Worm (Caenorhabditis elegans) whole organism, L4 larva: ENCODE results near the gene ska-3.
A peak's percentile ranks its signal among the peaks of the same experiment; 100 is the strongest.

Experiments used
- F26F4.8 ChIP-seq: fragments of 200-800 bp; sonication (Bioruptor generic); conservative IDR thresholded peaks from 2 replicates; pipeline ENCODE4 v1.3.6; 2022; ENCODE audit warnings: missing genetic modification characterization, missing compliant biosample characterization
- F49E8.2 ChIP-seq: sonication (generic microtip); optimal IDR thresholded peaks from 2 replicates; lab custom pipeline; 2016; ENCODE audit warnings: missing compliant biosample characterization, mild to moderate bottlenecking, missing genetic modification characterization, borderline replicate concordance
- Y5F2A.4 ChIP-seq: fragments of 200-800 bp; sonication (Bioruptor generic); optimal IDR thresholded peaks from 2 replicates; lab custom pipeline; 2018; ENCODE audit warnings: mild to moderate bottlenecking, missing genetic modification characterization, missing compliant biosample characterization
- aly-2 ChIP-seq: sonication (generic microtip); optimal IDR thresholded peaks from 2 replicates; lab custom pipeline; 2018; ENCODE audit warnings: missing biosample characterization, missing genetic modification characterization
- ama-1 ChIP-seq: fragments of 150-350 bp; optimal IDR thresholded peaks from 2 replicates; lab custom pipeline; 2014; ENCODE audit warnings: inconsistent platforms, mixed read lengths
- ceh-32 ChIP-seq: sonication (generic microtip); optimal IDR thresholded peaks from 2 replicates; lab custom pipeline; 2016; ENCODE audit warnings: mild to moderate bottlenecking, missing genetic modification characterization, missing compliant biosample characterization; ENCODE audit not compliant: poor library complexity
- ceh-44 ChIP-seq: fragments of 200-800 bp; sonication (Bioruptor generic); IDR thresholded peaks from 2 replicates; pipeline ENCODE4 v1.3.6; 2022; ENCODE audit warnings: missing genetic modification reagents, missing genetic modification characterization, missing compliant biosample characterization
- ceh-62 ChIP-seq: sonication (generic microtip); optimal IDR thresholded peaks from 2 replicates; lab custom pipeline; 2017; ENCODE audit warnings: missing biosample characterization, missing genetic modification characterization
- ces-1 ChIP-seq: fragments of 150-350 bp; sonication (generic microtip); optimal IDR thresholded peaks from 4 replicates; lab custom pipeline; 2014; ENCODE audit warnings: missing biosample characterization, missing genetic modification reagents, missing genetic modification characterization
- ctbp-1 ChIP-seq: fragments of 200-800 bp; sonication (Bioruptor generic); IDR thresholded peaks from 2 replicates; pipeline ENCODE4 v1.3.6; 2022; ENCODE audit warnings: missing genetic modification reagents, missing genetic modification characterization, missing compliant biosample characterization
- daf-16 ChIP-seq, 3 experiments: sonication (generic microtip); optimal IDR thresholded peaks; 2 replicates each; lab custom pipeline; 2016 to 2017; ENCODE audit warnings: missing genetic modification characterization in 3 of 3, missing genetic modification reagents in 3 of 3, mild to moderate bottlenecking in 2 of 3, missing compliant biosample characterization in 2 of 3, missing biosample characterization in 1 of 3, moderate library complexity in 1 of 3
- daf-19 ChIP-seq: fragments of 200-800 bp; sonication (Bioruptor generic); conservative IDR thresholded peaks from 2 replicates; pipeline ENCODE4 v1.3.6; 2022; ENCODE audit warnings: missing genetic modification characterization, missing compliant biosample characterization
- dmd-8 ChIP-seq: fragments of 200-800 bp; sonication (Bioruptor generic); IDR thresholded peaks from 2 replicates; pipeline ENCODE4 v1.3.6; 2022; ENCODE audit warnings: missing genetic modification characterization, missing compliant biosample characterization
- dpl-1 ChIP-seq: fragments of 150-350 bp; optimal IDR thresholded peaks from 2 replicates; lab custom pipeline; 2014; ENCODE audit warnings: missing biosample characterization, missing genetic modification reagents, missing genetic modification characterization
- duxl-1 ChIP-seq: sonication (generic microtip); optimal IDR thresholded peaks from 2 replicates; lab custom pipeline; 2016; ENCODE audit warnings: mild to moderate bottlenecking, missing genetic modification characterization, moderate library complexity, missing compliant biosample characterization; ENCODE audit not compliant: poor library complexity
- egl-43 ChIP-seq: fragments of 200-800 bp; sonication (Bioruptor generic); IDR thresholded peaks from 2 replicates; pipeline ENCODE4 v1.3.6; 2022; ENCODE audit warnings: missing genetic modification reagents, missing genetic modification characterization, missing compliant biosample characterization
- fos-1 ChIP-seq: fragments of 150-350 bp; optimal IDR thresholded peaks from 2 replicates; lab custom pipeline; 2014; ENCODE audit warnings: missing biosample characterization, missing genetic modification characterization
- gei-8 ChIP-seq: fragments of 200-800 bp; sonication (Bioruptor generic); optimal IDR thresholded peaks from 2 replicates; lab custom pipeline; 2018; ENCODE audit warnings: mild to moderate bottlenecking, missing genetic modification characterization, missing compliant biosample characterization
- hlh-11 ChIP-seq: fragments of 200-800 bp; sonication (Bioruptor generic); optimal IDR thresholded peaks from 2 replicates; lab custom pipeline; 2018; ENCODE audit warnings: mild to moderate bottlenecking, missing genetic modification characterization, missing compliant biosample characterization
- hmg-1.1 ChIP-seq: fragments of 200-800 bp; sonication (Bioruptor generic); IDR thresholded peaks from 2 replicates; pipeline ENCODE4 v1.3.6; 2022; ENCODE audit warnings: missing genetic modification reagents, missing genetic modification characterization, missing compliant biosample characterization
- jun-1 ChIP-seq: fragments of 150-350 bp; optimal IDR thresholded peaks from 2 replicates; lab custom pipeline; 2014; ENCODE audit warnings: missing biosample characterization, missing genetic modification reagents, missing genetic modification characterization
- lin-15B ChIP-seq: fragments of 150-350 bp; sonication (generic microtip); optimal IDR thresholded peaks from 3 replicates; lab custom pipeline; 2014; ENCODE audit warnings: missing biosample characterization, missing genetic modification characterization
- lin-29 ChIP-seq: fragments of 200-800 bp; sonication (Bioruptor generic); IDR thresholded peaks from 2 replicates; pipeline ENCODE4 v1.3.6; 2022; ENCODE audit warnings: missing genetic modification reagents, missing genetic modification characterization, missing compliant biosample characterization
- lin-38 ChIP-seq: fragments of 200-800 bp; sonication (Bioruptor generic); IDR thresholded peaks from 2 replicates; pipeline ENCODE4 v1.3.6; 2022; ENCODE audit warnings: missing genetic modification reagents, missing genetic modification characterization, missing compliant biosample characterization
- lsy-2 ChIP-seq, 2 experiments: fragments of 150-350 bp in 1 of 2; sonication (generic microtip) in 1 of 2; optimal IDR thresholded peaks; 2 replicates each; lab custom pipeline; 2014 to 2017; ENCODE audit warnings: missing biosample characterization in 2 of 2, missing genetic modification characterization in 2 of 2
- madf-5 ChIP-seq, 2 experiments: fragments of 200-800 bp; sonication (Bioruptor generic); IDR thresholded peaks; 2 replicates each; pipeline ENCODE4 v1.3.6; 2022; ENCODE audit warnings: missing compliant biosample characterization in 2 of 2, missing genetic modification characterization in 2 of 2
- mes-2 ChIP-seq: sonication (generic microtip); optimal IDR thresholded peaks from 2 replicates; lab custom pipeline; 2016; ENCODE audit warnings: missing genotype, mild to moderate bottlenecking, missing genetic modification characterization, missing compliant biosample characterization; ENCODE audit not compliant: poor library complexity, severe bottlenecking
- mxl-3 ChIP-seq: fragments of 200-800 bp; sonication (Bioruptor generic); optimal IDR thresholded peaks from 2 replicates; lab custom pipeline; 2018; ENCODE audit warnings: mild to moderate bottlenecking, missing genetic modification characterization, missing compliant biosample characterization
- nhr-11 ChIP-seq: fragments of 150-350 bp; optimal IDR thresholded peaks from 2 replicates; lab custom pipeline; 2014; ENCODE audit warnings: missing biosample characterization, missing genetic modification characterization
- nhr-111 ChIP-seq: fragments of 200-800 bp; sonication (Bioruptor generic); optimal IDR thresholded peaks from 2 replicates; lab custom pipeline; 2018; ENCODE audit warnings: mild to moderate bottlenecking, missing genetic modification characterization, missing compliant biosample characterization
- nhr-77 ChIP-seq: fragments of 150-350 bp; optimal IDR thresholded peaks from 2 replicates; lab custom pipeline; 2014; ENCODE audit warnings: missing biosample characterization, missing genetic modification characterization
- pha-4 ChIP-seq, 2 experiments: fragments of 150-350 bp in 1 of 2; fragments of 200-800 bp in 1 of 2; sonication (Bioruptor generic) in 1 of 2; IDR thresholded peaks in 1 of 2; optimal IDR thresholded peaks in 1 of 2; 2 replicates each; pipeline versions ENCODE4 v1.3.6 to Lab custom; 2014 to 2022; ENCODE audit warnings: missing genetic modification characterization in 2 of 2, missing genetic modification reagents in 2 of 2, missing biosample characterization in 1 of 2, missing compliant biosample characterization in 1 of 2
- pqm-1 ChIP-seq: sonication (generic microtip); optimal IDR thresholded peaks from 2 replicates; lab custom pipeline; 2017; ENCODE audit warnings: missing biosample characterization, missing genetic modification characterization
- saeg-2 ChIP-seq: fragments of 200-800 bp; sonication (Bioruptor generic); IDR thresholded peaks from 2 replicates; pipeline ENCODE4 v1.3.6; 2022; ENCODE audit warnings: missing genetic modification reagents, missing genetic modification characterization, missing compliant biosample characterization
- spr-1 ChIP-seq: sonication (generic microtip); optimal IDR thresholded peaks from 2 replicates; lab custom pipeline; 2016; ENCODE audit warnings: mild to moderate bottlenecking, missing genetic modification characterization, missing compliant biosample characterization
- spr-3 ChIP-seq: fragments of 200-800 bp; sonication (Bioruptor generic); optimal IDR thresholded peaks from 2 replicates; lab custom pipeline; 2018; ENCODE audit warnings: mild to moderate bottlenecking, missing genetic modification characterization, missing compliant biosample characterization
- tra-1 ChIP-seq: fragments of 200-800 bp; sonication (Bioruptor generic); IDR thresholded peaks from 2 replicates; pipeline ENCODE4 v1.3.6; 2022; ENCODE audit warnings: missing genetic modification reagents, missing genetic modification characterization, missing compliant biosample characterization
- unc-39 ChIP-seq: sonication (generic microtip); optimal IDR thresholded peaks from 2 replicates; lab custom pipeline; 2017; ENCODE audit warnings: missing biosample characterization, missing genetic modification characterization
- zag-1 ChIP-seq: fragments of 150-350 bp; optimal IDR thresholded peaks from 2 replicates; lab custom pipeline; 2014; ENCODE audit warnings: missing biosample characterization, missing genetic modification characterization
- zfp-3 ChIP-seq: fragments of 200-800 bp; sonication (Bioruptor generic); conservative IDR thresholded peaks from 2 replicates; pipeline ENCODE4 v1.3.6; 2022; ENCODE audit warnings: missing genetic modification reagents, missing genetic modification characterization, missing compliant biosample characterization
- zip-11 ChIP-seq: fragments of 200-800 bp; sonication (Bioruptor generic); IDR thresholded peaks from 2 replicates; pipeline ENCODE4 v1.3.6; 2022; ENCODE audit warnings: missing genetic modification characterization, missing compliant biosample characterization
- zip-2 ChIP-seq: fragments of 150-350 bp; optimal IDR thresholded peaks from 2 replicates; lab custom pipeline; 2014; ENCODE audit warnings: missing biosample characterization, missing genetic modification characterization

Gene ska-3

DNA sequence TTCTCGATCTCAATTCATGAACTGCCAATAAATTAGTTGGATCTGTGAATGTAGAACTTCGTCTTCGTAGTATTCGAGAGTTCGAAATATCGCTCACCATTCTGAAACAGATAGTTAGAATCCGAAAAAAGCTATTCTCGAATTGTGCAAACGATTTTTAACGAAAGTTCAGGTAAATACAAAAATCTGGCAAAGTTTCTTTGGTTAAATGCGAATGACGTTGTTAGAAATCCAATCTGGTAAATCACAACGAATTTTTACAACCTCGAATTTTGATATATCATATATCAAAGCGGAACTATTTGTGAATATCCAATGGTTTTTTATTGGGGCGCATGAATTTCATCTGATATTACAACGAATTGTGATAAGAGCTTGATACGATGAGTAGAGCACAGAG is 30.4 kb upstream of the ska-3 start, which contains the start of gene hpo-28:
Gene hpo-28, minus strand, starts transcription at position 101 of the 400 bp plus-strand sequence.
- TF ChIP-seq gei-8 (GFP tag; lab: Kevin White, UChicago) (no peak), nhr-111 (GFP tag; lab: Kevin White, UChicago) (no peak), pha-4 (GFP tag; IDR thresholded peaks at IDR 0.05; lab: Robert Waterston, UW) (no peak), pha-4 (tag; optimal IDR thresholded peaks at IDR 0.05; lab: Kevin White, UChicago) (no peak), nhr-77 (tag; lab: Kevin White, UChicago) (no peak), lin-38 (GFP tag; lab: Robert Waterston, UW) (no peak), duxl-1 (tag; lab: Kevin White, UChicago) (no peak)

DNA sequence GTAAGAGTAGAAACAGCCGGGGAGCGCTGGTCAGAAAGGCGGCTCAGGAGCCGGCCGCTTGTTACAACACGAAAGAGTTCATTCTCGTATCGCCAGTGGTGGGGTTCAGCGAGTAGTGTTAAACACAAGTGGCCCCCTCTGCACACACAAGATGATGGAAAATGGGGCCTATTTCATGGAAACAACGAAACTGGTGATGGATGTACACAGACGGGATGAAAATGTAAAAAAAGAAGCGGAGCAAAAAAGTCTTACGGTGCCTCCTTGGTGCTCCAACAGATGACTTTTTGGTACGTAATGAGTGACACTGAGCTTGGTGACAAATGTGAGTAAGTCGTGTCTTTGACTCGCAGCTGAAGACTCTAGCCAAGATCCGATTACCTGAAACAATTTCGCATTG is 29.2 kb upstream of the ska-3 start:
- TF ChIP-seq nhr-11, result peak; percentile 27
- TF ChIP-seq ceh-62 (tag; lab: Kevin White, UChicago), result no peak
- peak; percentile 30 for TF ChIP-seq hlh-11 (tag; lab: Kevin White, UChicago)
- TF ChIP-seq F26F4.8 (GFP tag; lab: Robert Waterston, UW), result 0 out of 2 replicates have a peak, but pooled peaks have one; percentile 5
- peak in 1 of 2 experiments; percentile 5 for TF ChIP-seq daf-16 (GFP tag; optimal IDR thresholded peaks at IDR 0.05; lab: Kevin White, UChicago)
- no peak for TF ChIP-seq daf-16 (tag; optimal IDR thresholded peaks at IDR 0.05; lab: Kevin White, UChicago)
- peak; percentile 1 for TF ChIP-seq mes-2 (tag; lab: Kevin White, UChicago)
- TF ChIP-seq ctbp-1 (GFP tag; lab: Robert Waterston, UW), result 0 out of 2 replicates have a peak, but pooled peaks have one; percentile 17
- 0 out of 2 replicates have a peak, but pooled peaks have one; percentile 29 for TF ChIP-seq egl-43 (GFP tag; lab: Robert Waterston, UW)
- TF ChIP-seq jun-1 (tag; lab: Kevin White, UChicago), result no peak
- no peak for TF ChIP-seq ces-1 (GFP tag; lab: Kevin White, UChicago)
- no peak for TF ChIP-seq zag-1

ce11 chrIII:5707546-5707945 is 28.7 kb upstream of the ska-3 start:
- TF ChIP-seq zip-2 (tag; lab: Kevin White, UChicago) (no peak), Y5F2A.4 (GFP tag; lab: Kevin White, UChicago) (no peak), lsy-2 (tag; optimal IDR thresholded peaks at IDR 0.05; lab: Kevin White, UChicago) (no peak), daf-16 (GFP tag; optimal IDR thresholded peaks at IDR 0.05; lab: Kevin White, UChicago) (no peak), daf-16 (tag; optimal IDR thresholded peaks at IDR 0.05; lab: Kevin White, UChicago) (no peak), ama-1 (no peak)

- TF ChIP-seq mxl-3 (GFP tag; lab: Kevin White, UChicago), result no peak
- peak; percentile 40; the same call in 1 of the 2 replicates for TF ChIP-seq ceh-44
- peak in 1 of 2 experiments; percentile 38 for TF ChIP-seq daf-16 (GFP tag; optimal IDR thresholded peaks at IDR 0.05; lab: Kevin White, UChicago)
- peak; percentile 72 for TF ChIP-seq daf-16 (tag; optimal IDR thresholded peaks at IDR 0.05; lab: Kevin White, UChicago)
- TF ChIP-seq lin-15B (tag; lab: Kevin White, UChicago), result no peak
- TF ChIP-seq zfp-3 (GFP tag; lab: Robert Waterston, UW), result no peak
- no peak for TF ChIP-seq lin-29 (GFP tag; lab: Robert Waterston, UW)
- TF ChIP-seq F49E8.2 (tag; lab: Kevin White, UChicago), result no peak
- TF ChIP-seq Y5F2A.4 (GFP tag; lab: Kevin White, UChicago), result no peak
- peak; percentile 92 for TF ChIP-seq mes-2 (tag; lab: Kevin White, UChicago)
- no peak for TF ChIP-seq fos-1 (tag; lab: Kevin White, UChicago)
- TF ChIP-seq dmd-8 (GFP tag; lab: Robert Waterston, UW), result no peak
- peak; percentile 77 for TF ChIP-seq hmg-1.1 (GFP tag; lab: Robert Waterston, UW)
- TF ChIP-seq tra-1 (GFP tag; lab: Robert Waterston, UW), result peak; percentile 65; the same call in 1 of the 2 replicates
- TF ChIP-seq pqm-1 (tag; lab: Kevin White, UChicago), result peak; percentile 7
- no peak for TF ChIP-seq egl-43 (GFP tag; lab: Robert Waterston, UW)
- no peak for TF ChIP-seq unc-39 (tag; lab: Kevin White, UChicago)
- no peak for TF ChIP-seq daf-19 (GFP tag; lab: Robert Waterston, UW)
- no peak for TF ChIP-seq duxl-1 (tag; lab: Kevin White, UChicago)
- no peak for TF ChIP-seq ceh-32 (tag; lab: Kevin White, UChicago)
- TF ChIP-seq aly-2 (tag; lab: Kevin White, UChicago), result no peak
- TF ChIP-seq zip-11 (GFP tag; lab: Robert Waterston, UW), result no peak
- TF ChIP-seq dpl-1 (GFP tag; lab: Kevin White, UChicago), result peak; percentile 88
- no peak for TF ChIP-seq spr-3 (GFP tag; lab: Kevin White, UChicago)
- no peak for TF ChIP-seq madf-5 (GFP tag; IDR thresholded peaks at IDR 0.05; lab: Robert Waterston, UW)
- TF ChIP-seq spr-1 (tag; lab: Kevin White, UChicago), result peak; percentile 15
- 0 out of 2 replicates have a peak, but pooled peaks have one; percentile 14 for TF ChIP-seq saeg-2 (GFP tag; lab: Robert Waterston, UW)
- TF ChIP-seq hlh-11 (tag; lab: Kevin White, UChicago), result peak; percentile 77
Observed at ce11 chrIII:5706077-5706627, 27.3 kb upstream of the ska-3 start, which contains the start of gene rpl-23. Gene rpl-23, minus strand, starts transcription at chrIII:5706127.
